Fruit fly (Drosophila melanogaster) whole organism, embryonic: ENCODE data around the gene CG6168.

Source experiments
- CG10147 ChIP-seq: fragments of 200-800 bp; sonication (Bioruptor generic); optimal IDR thresholded peaks from 2 replicates; lab custom pipeline; 2019; ENCODE audit warnings: missing biosample characterization, mild to moderate bottlenecking, missing genetic modification characterization, moderate library complexity
- CG11560 ChIP-seq: fragments of 200-800 bp; sonication (Bioruptor generic); IDR thresholded peaks from 3 replicates; pipeline ENCODE4 v1.3.6; 2022; ENCODE audit warnings: missing biosample characterization, missing genetic modification characterization
- CG12071 ChIP-seq: fragments of 200-800 bp; sonication (Bioruptor generic); optimal IDR thresholded peaks from 3 replicates; lab custom pipeline; 2018; ENCODE audit warnings: missing biosample characterization, mild to moderate bottlenecking, missing genetic modification characterization
- CG13287 ChIP-seq: fragments of 200-800 bp; sonication (Bioruptor generic); IDR thresholded peaks from 2 replicates; pipeline ENCODE4 v1.3.6; 2022; ENCODE audit warnings: missing biosample characterization, missing genetic modification characterization; ENCODE audit not compliant: partially characterized antibody
- CG13296 ChIP-seq: fragments of 200-800 bp; sonication (Bioruptor generic); optimal IDR thresholded peaks from 3 replicates; lab custom pipeline; 2018; ENCODE audit warnings: missing biosample characterization, mild to moderate bottlenecking, missing genetic modification characterization
- CG14860 ChIP-seq: fragments of 200-800 bp; sonication (Bioruptor generic); IDR thresholded peaks from 3 replicates; pipeline ENCODE4 v1.3.6; 2022; ENCODE audit warnings: missing biosample characterization, missing genetic modification characterization; ENCODE audit not compliant: partially characterized antibody
- CG1647 ChIP-seq: fragments of 200-800 bp; sonication (Bioruptor generic); optimal IDR thresholded peaks from 3 replicates; lab custom pipeline; 2016; ENCODE audit warnings: missing biosample characterization, missing genetic modification characterization
- CG17568 ChIP-seq: fragments of 200-800 bp; sonication (Bioruptor generic); optimal IDR thresholded peaks from 2 replicates; lab custom pipeline; 2018; ENCODE audit warnings: missing biosample characterization, mild to moderate bottlenecking, missing genetic modification characterization, moderate library complexity
- CG17829 ChIP-seq: fragments of 200-800 bp; optimal IDR thresholded peaks from 2 replicates; lab custom pipeline; 2019; ENCODE audit warnings: missing biosample characterization, mild to moderate bottlenecking, missing genetic modification characterization, moderate library complexity
- CG1832 ChIP-seq: fragments of 200-800 bp; sonication (Bioruptor generic); optimal IDR thresholded peaks from 2 replicates; lab custom pipeline; 2017; ENCODE audit warnings: missing biosample characterization, mild to moderate bottlenecking, missing genetic modification characterization, inconsistent platforms
- CG2120 ChIP-seq: fragments of 200-800 bp; sonication (Bioruptor generic); optimal IDR thresholded peaks from 3 replicates; lab custom pipeline; 2016; ENCODE audit warnings: missing biosample characterization, missing genetic modification characterization
- CG2202 ChIP-seq: fragments of 200-800 bp; sonication (Bioruptor generic); optimal IDR thresholded peaks from 2 replicates; lab custom pipeline; 2018; ENCODE audit warnings: missing biosample characterization, mild to moderate bottlenecking, missing genetic modification characterization
- CG31365 ChIP-seq: fragments of 200-800 bp; sonication (Bioruptor generic); optimal IDR thresholded peaks from 2 replicates; lab custom pipeline; 2018; ENCODE audit warnings: missing biosample characterization, mild to moderate bottlenecking, missing genetic modification characterization
- CG33557 ChIP-seq: fragments of 200-800 bp; sonication (Bioruptor generic); optimal IDR thresholded peaks from 2 replicates; lab custom pipeline; 2019; ENCODE audit warnings: missing biosample characterization, mild to moderate bottlenecking, missing genetic modification characterization, moderate library complexity
- CG5180 ChIP-seq: fragments of 200-800 bp; sonication (Bioruptor generic); optimal IDR thresholded peaks from 3 replicates; lab custom pipeline; 2017; ENCODE audit warnings: missing biosample characterization, missing genetic modification characterization, mild to moderate bottlenecking, moderate library complexity, missing genetic modification reagents
- CG6791 ChIP-seq: fragments of 200-800 bp; sonication (Bioruptor generic); IDR thresholded peaks from 3 replicates; pipeline ENCODE4 v1.3.6; 2022; ENCODE audit warnings: missing biosample characterization, missing genetic modification characterization; ENCODE audit not compliant: partially characterized antibody
- CG9215 ChIP-seq: fragments of 200-800 bp; sonication (Bioruptor generic); IDR thresholded peaks from 2 replicates; pipeline ENCODE4 v1.3.6; 2022; ENCODE audit warnings: missing biosample characterization, missing genetic modification characterization
- CG9437 ChIP-seq: fragments of 200-800 bp; sonication (Bioruptor generic); optimal IDR thresholded peaks from 2 replicates; lab custom pipeline; 2018; ENCODE audit warnings: missing biosample characterization, mild to moderate bottlenecking, missing genetic modification characterization
- CkIIα-i1 ChIP-seq: fragments of 200-800 bp; sonication (Bioruptor generic); IDR thresholded peaks from 2 replicates; pipeline ENCODE4 v1.3.6; 2022; ENCODE audit warnings: missing biosample characterization, missing genetic modification characterization
- Dbx ChIP-seq: fragments of 200-800 bp; sonication (Bioruptor generic); IDR thresholded peaks from 3 replicates; pipeline ENCODE4 v1.3.6; 2022; ENCODE audit warnings: missing biosample characterization, missing genetic modification characterization
- Deaf1 ChIP-seq: fragments of 200-800 bp; optimal IDR thresholded peaks from 3 replicates; lab custom pipeline; 2019; ENCODE audit warnings: missing biosample characterization, mild to moderate bottlenecking, missing genetic modification characterization, moderate library complexity
- Dll ChIP-seq: fragments of 200-800 bp; sonication (Bioruptor generic); IDR thresholded peaks from 4 replicates; pipeline ENCODE4 v1.3.6; 2022; ENCODE audit warnings: missing biosample characterization, missing genetic modification characterization; ENCODE audit not compliant: partially characterized antibody
- Ets65A ChIP-seq: fragments of 200-800 bp; sonication (Bioruptor generic); peaks from one replicate; lab custom pipeline; 2016; ENCODE audit warnings: missing biosample characterization, missing genetic modification characterization
- Fer3 ChIP-seq: fragments of 200-800 bp; sonication (Bioruptor generic); optimal IDR thresholded peaks from 2 replicates; lab custom pipeline; 2018; ENCODE audit warnings: missing biosample characterization, mild to moderate bottlenecking, missing genetic modification characterization, moderate library complexity
- Hey ChIP-seq: fragments of 200-800 bp; sonication (Bioruptor generic); optimal IDR thresholded peaks from 3 replicates; lab custom pipeline; 2018; ENCODE audit warnings: missing biosample characterization, mild to moderate bottlenecking, missing genetic modification characterization
- MBD-R2 ChIP-seq: fragments of 200-800 bp; sonication (Bioruptor generic); IDR thresholded peaks from 2 replicates; pipeline ENCODE4 v1.3.6; 2022; ENCODE audit warnings: missing biosample characterization, missing genetic modification characterization
- MESR4 ChIP-seq: fragments of 200-800 bp; sonication (Bioruptor generic); optimal IDR thresholded peaks from 2 replicates; lab custom pipeline; 2018; ENCODE audit warnings: missing biosample characterization, mild to moderate bottlenecking, missing genetic modification characterization, moderate library complexity
- Oli ChIP-seq: fragments of 200-800 bp; sonication (Bioruptor generic); optimal IDR thresholded peaks from 2 replicates; lab custom pipeline; 2018; ENCODE audit warnings: missing biosample characterization, mild to moderate bottlenecking, missing genetic modification characterization, moderate library complexity
- Tbp ChIP-seq: fragments of >200 bp; optimal IDR thresholded peaks from 2 replicates; lab custom pipeline; 2018; ENCODE audit warnings: missing biosample characterization, missing genetic modification characterization
- ap ChIP-seq: fragments of 200-800 bp; sonication (Bioruptor generic); IDR thresholded peaks from 2 replicates; pipeline ENCODE4 v1.3.6; 2022; ENCODE audit warnings: missing biosample characterization, missing genetic modification characterization
- chif ChIP-seq, 2 experiments: fragments of 200-800 bp; sonication (Bioruptor generic); optimal IDR thresholded peaks; 3 replicates each; lab custom pipeline; 2016; ENCODE audit warnings: missing biosample characterization in 2 of 2, missing genetic modification characterization in 2 of 2
- danr ChIP-seq: fragments of 200-800 bp; sonication (Bioruptor generic); IDR thresholded peaks from 2 replicates; pipeline ENCODE4 v1.3.6; 2022; ENCODE audit warnings: missing biosample characterization, missing genetic modification characterization
- dati ChIP-seq: fragments of 200-800 bp; sonication (Bioruptor generic); IDR thresholded peaks from 2 replicates; pipeline ENCODE4 v1.3.6; 2022; ENCODE audit warnings: missing biosample characterization, missing genetic modification characterization
- dmrt99B ChIP-seq: fragments of 200-800 bp; sonication (Bioruptor generic); optimal IDR thresholded peaks from 2 replicates; lab custom pipeline; 2018; ENCODE audit warnings: missing biosample characterization, mild to moderate bottlenecking, missing genetic modification characterization, moderate library complexity
- eyg ChIP-seq: fragments of 200-800 bp; sonication (Bioruptor generic); optimal IDR thresholded peaks from 3 replicates; lab custom pipeline; 2016; ENCODE audit warnings: missing biosample characterization, missing genetic modification characterization
- gce ChIP-seq: fragments of 200-800 bp; sonication (Bioruptor generic); IDR thresholded peaks from 3 replicates; pipeline ENCODE4 v1.3.6; 2022; ENCODE audit warnings: missing biosample characterization, missing genetic modification characterization
- insv ChIP-seq, 2 experiments: fragments of 200-800 bp; sonication (Bioruptor generic); optimal IDR thresholded peaks; 3 replicates each; lab custom pipeline; 2016 to 2018; ENCODE audit warnings: missing biosample characterization in 2 of 2, missing genetic modification characterization in 2 of 2
- kah ChIP-seq: fragments of 200-800 bp; sonication (Bioruptor generic); optimal IDR thresholded peaks from 2 replicates; lab custom pipeline; 2018; ENCODE audit warnings: missing biosample characterization, mild to moderate bottlenecking, missing genetic modification characterization
- klu ChIP-seq: fragments of 200-800 bp; sonication (Bioruptor generic); IDR thresholded peaks from 2 replicates; pipeline ENCODE4 v1.3.6; 2022; ENCODE audit warnings: missing biosample characterization, missing genetic modification characterization
- maf-S ChIP-seq: fragments of 200-800 bp; sonication (Bioruptor generic); optimal IDR thresholded peaks from 2 replicates; lab custom pipeline; 2016; ENCODE audit warnings: missing biosample characterization, missing genetic modification characterization
- mirr ChIP-seq: fragments of 200-800 bp; sonication (Bioruptor generic); optimal IDR thresholded peaks from 3 replicates; lab custom pipeline; 2018; ENCODE audit warnings: missing biosample characterization, mild to moderate bottlenecking, missing genetic modification characterization
- rib ChIP-seq: fragments of 200-800 bp; sonication (Bioruptor generic); IDR thresholded peaks from 2 replicates; pipeline ENCODE4 v1.3.6; 2022; ENCODE audit warnings: missing biosample characterization, missing genetic modification characterization
- salm ChIP-seq: fragments of 200-800 bp; sonication (Bioruptor generic); optimal IDR thresholded peaks from 2 replicates; lab custom pipeline; 2018; ENCODE audit warnings: missing biosample characterization, mild to moderate bottlenecking, missing genetic modification characterization
- slou ChIP-seq: fragments of 200-800 bp; sonication (Bioruptor generic); optimal IDR thresholded peaks from 3 replicates; lab custom pipeline; 2016; ENCODE audit warnings: missing biosample characterization, missing genetic modification characterization
- sob ChIP-seq: fragments of 200-800 bp; sonication (Bioruptor generic); IDR thresholded peaks from 2 replicates; pipeline ENCODE4 v1.3.6; 2022; ENCODE audit warnings: missing biosample characterization, missing genetic modification characterization
- sqz ChIP-seq: fragments of 200-800 bp; sonication (Bioruptor generic); optimal IDR thresholded peaks from 3 replicates; lab custom pipeline; 2018; ENCODE audit warnings: missing biosample characterization, mild to moderate bottlenecking, missing genetic modification characterization
- sr ChIP-seq: fragments of 200-800 bp; sonication (Bioruptor generic); IDR thresholded peaks from 3 replicates; pipeline ENCODE4 v1.3.6; 2022; ENCODE audit warnings: missing biosample characterization, missing genetic modification characterization
- sug ChIP-seq: fragments of 200-800 bp; optimal IDR thresholded peaks from 2 replicates; lab custom pipeline; 2019; ENCODE audit warnings: missing biosample characterization, mild to moderate bottlenecking, missing genetic modification characterization, moderate library complexity
- tgo ChIP-seq: fragments of 200-800 bp; sonication (Bioruptor generic); IDR thresholded peaks from 3 replicates; pipeline ENCODE4 v1.3.6; 2022; ENCODE audit warnings: missing biosample characterization, missing genetic modification characterization
- twi ChIP-seq: fragments of 200-800 bp; optimal IDR thresholded peaks from 2 replicates; lab custom pipeline; 2019; ENCODE audit warnings: missing biosample characterization, mild to moderate bottlenecking, missing genetic modification characterization, moderate library complexity
- wdn ChIP-seq: fragments of 200-800 bp; sonication (Bioruptor generic); IDR thresholded peaks from 2 replicates; pipeline ENCODE4 v1.3.6; 2022; ENCODE audit warnings: missing biosample characterization, missing genetic modification characterization

CG6168 gene

dm6 chr3L:11293378-11293777 is 28.1 kb downstream of the CG6168 start (continued):
- no peak for TF ChIP-seq CG11560 (tag; lab: Robert Waterston, UW)
- peak; percentile 28 for TF ChIP-seq maf-S (GFP tag; lab: Kevin White, UChicago)
- no peak for TF ChIP-seq klu (GFP tag; lab: Robert Waterston, UW)
- no peak for TF ChIP-seq MESR4 (GFP tag; lab: Kevin White, UChicago)
- TF ChIP-seq kah (GFP tag; lab: Kevin White, UChicago) = no peak
- no peak for TF ChIP-seq CG17829 (tag; lab: Kevin White, UChicago)
- peak; percentile 31 for TF ChIP-seq Fer3
- TF ChIP-seq ap = no peak
- no peak for TF ChIP-seq danr (GFP tag; lab: Robert Waterston, UW)
- peak; percentile 69 for TF ChIP-seq sob
- no peak for TF ChIP-seq Oli (tag; lab: Kevin White, UChicago)
- no peak for TF ChIP-seq Tbp
- TF ChIP-seq Ets65A (GFP tag; lab: Kevin White, UChicago) = peak; percentile 71
- TF ChIP-seq dmrt99B (tag; lab: Kevin White, UChicago) = peak; percentile 31
- TF ChIP-seq CG9437 = no peak
- TF ChIP-seq tgo (GFP tag; lab: Robert Waterston, UW) = peak; percentile 37; the same call in 1 of the 3 replicates
- TF ChIP-seq CG10147 (GFP tag; lab: Kevin White, UChicago) = no peak
- no peak for TF ChIP-seq gce (GFP tag; lab: Robert Waterston, UW)
- TF ChIP-seq wdn (GFP tag; lab: Robert Waterston, UW) = no peak
- no peak for TF ChIP-seq Dll (GFP tag; lab: Robert Waterston, UW)
- TF ChIP-seq CG14860 = 0 out of 3 replicates have a peak, but pooled peaks have one; percentile 33
- TF ChIP-seq sug (tag; lab: Kevin White, UChicago) = peak; percentile 22
- no peak for TF ChIP-seq CkIIα-i1 (GFP tag; lab: Robert Waterston, UW)
- peak; percentile 28 for TF ChIP-seq Deaf1
- peak; percentile 61; the same call in 1 of the 2 replicates for TF ChIP-seq rib (GFP tag; lab: Robert Waterston, UW)
- peak; percentile 26 for TF ChIP-seq CG2120 (GFP tag; lab: Kevin White, UChicago)
- TF ChIP-seq CG9215 (GFP tag; lab: Robert Waterston, UW) = peak; percentile 38; the same call in 1 of the 2 replicates
- peak; percentile 8 for TF ChIP-seq CG12071 (GFP tag; lab: Kevin White, UChicago)
- no peak for TF ChIP-seq CG6791 (GFP tag; lab: Robert Waterston, UW)
- no peak for TF ChIP-seq slou (GFP tag; lab: Kevin White, UChicago)
- peak; percentile 39 for TF ChIP-seq sqz (GFP tag; lab: Kevin White, UChicago)
- TF ChIP-seq mirr (GFP tag; lab: Kevin White, UChicago) = peak; percentile 20
- TF ChIP-seq CG17568 (GFP tag; lab: Kevin White, UChicago) = no peak
- peak; percentile 44; the same call in 1 of the 3 replicates for TF ChIP-seq sr
- TF ChIP-seq CG13296 (GFP tag; lab: Kevin White, UChicago) = no peak
- TF ChIP-seq Dbx = peak; percentile 57; the same call in 2 of the 3 replicates
- TF ChIP-seq CG1647 (GFP tag; lab: Kevin White, UChicago) = no peak
- TF ChIP-seq dati (GFP tag; lab: Robert Waterston, UW) = 0 out of 2 replicates have a peak, but pooled peaks have one; percentile 12
- TF ChIP-seq MBD-R2 (GFP tag; lab: Robert Waterston, UW) = 0 out of 2 replicates have a peak, but pooled peaks have one; percentile 17
- TF ChIP-seq CG31365 (tag; lab: Kevin White, UChicago) = no peak
- peak; percentile 4 for TF ChIP-seq CG5180 (GFP tag; lab: Kevin White, UChicago)
- no peak for TF ChIP-seq chif (GFP tag; optimal IDR thresholded peaks at IDR 0.05; lab: Kevin White, UChicago)
- TF ChIP-seq CG1832 (GFP tag; lab: Kevin White, UChicago) = no peak
- TF ChIP-seq twi = no peak
- no peak for TF ChIP-seq insv (GFP tag; optimal IDR thresholded peaks at IDR 0.05; lab: Kevin White, UChicago)
- TF ChIP-seq Hey = peak; percentile 91
- no peak for TF ChIP-seq CG2202 (tag; lab: Kevin White, UChicago)
- no peak for TF ChIP-seq CG33557 (GFP tag; lab: Kevin White, UChicago)
- TF ChIP-seq CG13287 (GFP tag; lab: Robert Waterston, UW) = no peak; the same call in 1 of the 2 replicates
- no peak for TF ChIP-seq eyg (GFP tag; lab: Kevin White, UChicago)
- TF ChIP-seq salm = no peak
